Worm (Caenorhabditis elegans) whole organism, young adult: ENCODE results near the gene prp-18.

ENCODE experiments used
- B0035.1 ChIP-seq: sonication (generic microtip); optimal IDR thresholded peaks from 2 replicates; lab custom pipeline; 2016; ENCODE audit warnings: missing genetic modification characterization, mild to moderate bottlenecking, missing compliant biosample characterization, missing genotype, missing genetic modification reagents
- B0261.1 ChIP-seq: sonication (generic microtip); optimal IDR thresholded peaks from 2 replicates; lab custom pipeline; 2016; ENCODE audit warnings: mild to moderate bottlenecking, missing genetic modification characterization, moderate library complexity, missing compliant biosample characterization
- C06A6.2 ChIP-seq: fragments of 200-800 bp; sonication (Bioruptor generic); conservative IDR thresholded peaks from 2 replicates; pipeline ENCODE4 v1.3.6; 2022; ENCODE audit warnings: missing genetic modification characterization, missing compliant biosample characterization
- F22D6.2 ChIP-seq: sonication (generic microtip); optimal IDR thresholded peaks from 2 replicates; lab custom pipeline; 2016; ENCODE audit warnings: mild to moderate bottlenecking, missing genetic modification characterization, missing compliant biosample characterization
- F33H1.4 ChIP-seq: fragments of 200-800 bp; sonication (Bioruptor generic); IDR thresholded peaks from 2 replicates; pipeline ENCODE4 v1.3.6; 2022; ENCODE audit warnings: missing genetic modification reagents, missing genetic modification characterization, missing compliant biosample characterization
- F39B2.1 ChIP-seq: fragments of 200-800 bp; sonication (Bioruptor generic); IDR thresholded peaks from 2 replicates; pipeline ENCODE4 v1.3.6; 2022; ENCODE audit warnings: missing genetic modification reagents, missing genetic modification characterization, missing compliant biosample characterization
- F52B5.7 ChIP-seq: sonication (generic microtip); optimal IDR thresholded peaks from 2 replicates; lab custom pipeline; 2016; ENCODE audit warnings: mild to moderate bottlenecking, missing genetic modification characterization, missing compliant biosample characterization
- K11D2.4 ChIP-seq: fragments of 200-800 bp; sonication (Bioruptor generic); IDR thresholded peaks from 2 replicates; pipeline ENCODE4 v1.3.6; 2022; ENCODE audit warnings: missing genetic modification reagents, missing genetic modification characterization, missing compliant biosample characterization
- K12H6.12 ChIP-seq: fragments of 200-800 bp; sonication (Bioruptor generic); optimal IDR thresholded peaks from 2 replicates; lab custom pipeline; 2018; ENCODE audit warnings: mild to moderate bottlenecking, missing genetic modification characterization, missing compliant biosample characterization
- T26A5.8 ChIP-seq: sonication (generic microtip); optimal IDR thresholded peaks from 2 replicates; lab custom pipeline; 2016; ENCODE audit warnings: missing genetic modification characterization, missing compliant biosample characterization
- Y53G8AR.9 ChIP-seq: fragments of 200-800 bp; sonication (Bioruptor generic); conservative IDR thresholded peaks from 2 replicates; pipeline ENCODE4 v1.3.6; 2022; ENCODE audit warnings: missing genetic modification reagents, missing genetic modification characterization, missing compliant biosample characterization
- Y95B8A.8 ChIP-seq: fragments of 200-800 bp; sonication (Bioruptor generic); IDR thresholded peaks from 2 replicates; pipeline ENCODE4 v1.3.6; 2022; ENCODE audit warnings: missing genetic modification reagents, missing genetic modification characterization, missing compliant biosample characterization
- ZK185.1 ChIP-seq: sonication (generic microtip); optimal IDR thresholded peaks from 2 replicates; lab custom pipeline; 2016; ENCODE audit warnings: mild to moderate bottlenecking, missing genetic modification characterization, missing compliant biosample characterization; ENCODE audit not compliant: poor library complexity, severe bottlenecking
- aptf-2 ChIP-seq: fragments of 200-800 bp; sonication (Bioruptor generic); conservative IDR thresholded peaks from 2 replicates; pipeline ENCODE4 v1.3.6; 2022; ENCODE audit warnings: missing genetic modification reagents, missing genetic modification characterization, missing compliant biosample characterization
- aptf-3 ChIP-seq: fragments of 200-800 bp; sonication (Bioruptor generic); IDR thresholded peaks from 2 replicates; pipeline ENCODE4 v1.3.6; 2022; ENCODE audit warnings: missing genetic modification characterization, missing compliant biosample characterization
- attf-5 ChIP-seq: fragments of 200-800 bp; sonication (Bioruptor generic); optimal IDR thresholded peaks from 2 replicates; lab custom pipeline; 2018; ENCODE audit warnings: mild to moderate bottlenecking, missing genetic modification characterization, missing compliant biosample characterization
- bed-2 ChIP-seq: fragments of 200-800 bp; sonication (Bioruptor generic); IDR thresholded peaks from 2 replicates; pipeline ENCODE4 v1.3.6; 2022; ENCODE audit warnings: missing genetic modification reagents, missing genetic modification characterization, missing compliant biosample characterization
- cebp-1 ChIP-seq, 2 experiments: fragments of 200-800 bp in 1 of 2; sonication (Bioruptor generic) in 1 of 2; sonication (generic microtip) in 1 of 2; IDR thresholded peaks in 1 of 2; optimal IDR thresholded peaks in 1 of 2; 2 replicates each; pipeline versions ENCODE4 v1.3.6 to Lab custom; 2017 to 2022; ENCODE audit warnings: missing compliant biosample characterization in 2 of 2, missing genetic modification characterization in 2 of 2, mild to moderate bottlenecking in 1 of 2, missing genetic modification reagents in 1 of 2, moderate library complexity in 1 of 2
- cebp-2 ChIP-seq: fragments of 200-800 bp; sonication (Bioruptor generic); IDR thresholded peaks from 2 replicates; pipeline ENCODE4 v1.3.6; 2022; ENCODE audit warnings: missing genetic modification characterization, missing compliant biosample characterization
- ceh-100 ChIP-seq: fragments of 200-800 bp; sonication (Bioruptor generic); IDR thresholded peaks from 2 replicates; pipeline ENCODE4 v1.3.6; 2022; ENCODE audit warnings: missing genetic modification reagents, missing genetic modification characterization, missing compliant biosample characterization
- ceh-40 ChIP-seq: fragments of 200-800 bp; sonication (Bioruptor generic); IDR thresholded peaks from 2 replicates; pipeline ENCODE4 v1.3.6; 2022; ENCODE audit warnings: missing genetic modification characterization, missing compliant biosample characterization
- ceh-58 ChIP-seq: fragments of 200-800 bp; sonication (Bioruptor generic); IDR thresholded peaks from 2 replicates; pipeline ENCODE4 v1.3.6; 2022; ENCODE audit warnings: missing genetic modification characterization, missing compliant biosample characterization
- chd-7 ChIP-seq: sonication (generic microtip); optimal IDR thresholded peaks from 2 replicates; lab custom pipeline; 2016; ENCODE audit warnings: mild to moderate bottlenecking, missing genetic modification characterization, moderate library complexity, missing compliant biosample characterization
- dox-1 ChIP-seq: fragments of 200-800 bp; sonication (Bioruptor generic); IDR thresholded peaks from 2 replicates; pipeline ENCODE4 v1.3.6; 2022; ENCODE audit warnings: missing genetic modification reagents, missing genetic modification characterization, missing compliant biosample characterization
- efl-1 ChIP-seq: fragments of 150-350 bp; optimal IDR thresholded peaks from 2 replicates; lab custom pipeline; 2014; ENCODE audit warnings: missing biosample characterization, missing genetic modification reagents, missing genetic modification characterization
- egl-18 ChIP-seq: fragments of 200-800 bp; sonication (Bioruptor generic); IDR thresholded peaks from 2 replicates; pipeline ENCODE4 v1.3.6; 2022; ENCODE audit warnings: missing genetic modification reagents, missing genetic modification characterization, missing compliant biosample characterization
- ets-4 ChIP-seq: fragments of 200-800 bp; sonication (Bioruptor generic); optimal IDR thresholded peaks from 2 replicates; lab custom pipeline; 2018; ENCODE audit warnings: mild to moderate bottlenecking, missing genetic modification characterization, missing compliant biosample characterization
- hlh-26 ChIP-seq: fragments of 200-800 bp; sonication (Bioruptor generic); conservative IDR thresholded peaks from 2 replicates; pipeline ENCODE4 v1.3.6; 2022; ENCODE audit warnings: missing genetic modification reagents, missing genetic modification characterization, missing compliant biosample characterization
- hmg-1.2 ChIP-seq: fragments of 200-800 bp; sonication (Bioruptor generic); IDR thresholded peaks from 2 replicates; pipeline ENCODE4 v1.3.6; 2022; ENCODE audit warnings: missing genetic modification reagents, missing genetic modification characterization, missing compliant biosample characterization
- let-607 ChIP-seq, 2 experiments: fragments of 200-800 bp in 1 of 2; sonication (Bioruptor generic) in 1 of 2; sonication (generic microtip) in 1 of 2; optimal IDR thresholded peaks; 2 replicates each; lab custom pipeline; 2016 to 2018; ENCODE audit warnings: mild to moderate bottlenecking in 2 of 2, missing compliant biosample characterization in 2 of 2, missing genetic modification characterization in 2 of 2, moderate library complexity in 2 of 2, missing genotype in 1 of 2
- lin-40 ChIP-seq: sonication (generic microtip); optimal IDR thresholded peaks from 2 replicates; lab custom pipeline; 2016; ENCODE audit warnings: missing genetic modification characterization, mild to moderate bottlenecking, missing compliant biosample characterization, missing genotype, missing genetic modification reagents
- lir-1 ChIP-seq: fragments of 200-800 bp; sonication (Bioruptor generic); conservative IDR thresholded peaks from 2 replicates; pipeline ENCODE4 v1.3.6; 2022; ENCODE audit warnings: missing genetic modification reagents, missing genetic modification characterization, missing compliant biosample characterization
- madf-10 ChIP-seq: sonication (generic microtip); optimal IDR thresholded peaks from 2 replicates; lab custom pipeline; 2016; ENCODE audit warnings: mild to moderate bottlenecking, missing genetic modification characterization, missing compliant biosample characterization
- madf-6 ChIP-seq: fragments of 200-800 bp; sonication (Bioruptor generic); IDR thresholded peaks from 2 replicates; pipeline ENCODE4 v1.3.6; 2022; ENCODE audit warnings: missing genetic modification reagents, missing genetic modification characterization, missing compliant biosample characterization
- madf-8 ChIP-seq: fragments of 200-800 bp; sonication (Bioruptor generic); conservative IDR thresholded peaks from 2 replicates; pipeline ENCODE4 v1.3.6; 2022; ENCODE audit warnings: missing genetic modification reagents, missing genetic modification characterization, missing compliant biosample characterization
- mcd-1 ChIP-seq: fragments of 200-800 bp; sonication (Bioruptor generic); IDR thresholded peaks from 2 replicates; pipeline ENCODE4 v1.3.6; 2022; ENCODE audit warnings: missing genetic modification reagents, missing genetic modification characterization, missing compliant biosample characterization
- nfya-1 ChIP-seq: sonication (generic microtip); optimal IDR thresholded peaks from 2 replicates; lab custom pipeline; 2017; ENCODE audit warnings: antibody characterized with exemption, missing compliant biosample characterization, missing genetic modification characterization, borderline replicate concordance; ENCODE audit not compliant: insufficient read depth
- nhr-80 ChIP-seq: sonication (generic microtip); optimal IDR thresholded peaks from 2 replicates; lab custom pipeline; 2016; ENCODE audit warnings: missing genetic modification characterization, missing compliant biosample characterization
- nhr-90 ChIP-seq: sonication (generic microtip); optimal IDR thresholded peaks from 2 replicates; lab custom pipeline; 2016; ENCODE audit warnings: missing genotype, mild to moderate bottlenecking, missing genetic modification characterization, missing compliant biosample characterization
- sea-2 ChIP-seq: fragments of 200-800 bp; sonication (Bioruptor generic); IDR thresholded peaks from 2 replicates; pipeline ENCODE4 v1.3.6; 2022; ENCODE audit warnings: missing genetic modification characterization, missing compliant biosample characterization
- snpc-1.1 ChIP-seq: sonication (generic microtip); optimal IDR thresholded peaks from 2 replicates; lab custom pipeline; 2017; ENCODE audit warnings: missing genetic modification characterization, mild to moderate bottlenecking, missing compliant biosample characterization, antibody characterized with exemption, moderate library complexity, missing genotype, missing genetic modification reagents; ENCODE audit not compliant: insufficient read depth
- sptf-2 ChIP-seq: fragments of 200-800 bp; sonication (Bioruptor generic); optimal IDR thresholded peaks from 2 replicates; lab custom pipeline; 2018; ENCODE audit warnings: mild to moderate bottlenecking, missing genetic modification characterization, missing compliant biosample characterization
- tbx-9 ChIP-seq: sonication (generic microtip); optimal IDR thresholded peaks from 2 replicates; lab custom pipeline; 2016; ENCODE audit warnings: borderline replicate concordance, missing genetic modification characterization, inconsistent platforms, missing compliant biosample characterization
- zim-3 ChIP-seq: sonication (generic microtip); optimal IDR thresholded peaks from 2 replicates; lab custom pipeline; 2017; ENCODE audit warnings: mild to moderate bottlenecking, missing genetic modification characterization, moderate library complexity, missing compliant biosample characterization
- ztf-22 ChIP-seq: fragments of 200-800 bp; sonication (Bioruptor generic); optimal IDR thresholded peaks from 2 replicates; lab custom pipeline; 2018; ENCODE audit warnings: mild to moderate bottlenecking, missing genetic modification characterization, moderate library complexity, missing compliant biosample characterization
- ztf-26 ChIP-seq: sonication (generic microtip); optimal IDR thresholded peaks from 2 replicates; lab custom pipeline; 2017; ENCODE audit warnings: missing genetic modification characterization, missing compliant biosample characterization

The prp-18 gene

ce11 chrIV:9875646-9876045 is 8.5 kb downstream of the prp-18 start (continued):
- TF ChIP-seq zim-3 (tag; lab: Kevin White, UChicago) (no peak), F33H1.4 (GFP tag; lab: Robert Waterston, UW) (no peak), efl-1 (GFP tag; lab: Kevin White, UChicago) (no peak), ceh-40 (no peak), nhr-80 (tag; lab: Kevin White, UChicago) (peak; percentile 89), F22D6.2 (tag; lab: Kevin White, UChicago) (no peak), lir-1 (GFP tag; lab: Robert Waterston, UW) (no peak), sptf-2 (GFP tag; lab: Kevin White, UChicago) (no peak), Y95B8A.8 (GFP tag; lab: Robert Waterston, UW) (no peak), madf-8 (GFP tag; lab: Robert Waterston, UW) (no peak), mcd-1 (GFP tag; lab: Robert Waterston, UW) (no peak), chd-7 (tag; lab: Kevin White, UChicago) (no peak), F39B2.1 (GFP tag; lab: Robert Waterston, UW) (no peak)

- no peak for TF ChIP-seq ceh-100 (GFP tag; lab: Robert Waterston, UW)
- TF ChIP-seq K11D2.4 (GFP tag; lab: Robert Waterston, UW): no peak
- TF ChIP-seq F33H1.4 (GFP tag; lab: Robert Waterston, UW): no peak
- TF ChIP-seq cebp-1 (GFP tag; IDR thresholded peaks at IDR 0.05; lab: Robert Waterston, UW): no peak
- peak; percentile 61 for TF ChIP-seq cebp-1 (tag; optimal IDR thresholded peaks at IDR 0.05; lab: Kevin White, UChicago)
- no peak for TF ChIP-seq sptf-2 (GFP tag; lab: Kevin White, UChicago)
- TF ChIP-seq K12H6.12 (tag; lab: Kevin White, UChicago): no peak
- TF ChIP-seq attf-5: peak; percentile 51
- no peak for TF ChIP-seq let-607 (tag; optimal IDR thresholded peaks at IDR 0.05; lab: Kevin White, UChicago)
- TF ChIP-seq ztf-26: no peak
- TF ChIP-seq lin-40 (tag; lab: Kevin White, UChicago): peak; percentile 16
- TF ChIP-seq cebp-2 (GFP tag; lab: Robert Waterston, UW): no peak
- TF ChIP-seq nhr-90 (tag; lab: Kevin White, UChicago): no peak
- TF ChIP-seq dox-1 (GFP tag; lab: Robert Waterston, UW): 0 out of 2 replicates have a peak, but pooled peaks have one; percentile 21
- TF ChIP-seq ztf-22 (GFP tag; lab: Kevin White, UChicago): no peak
- no peak for TF ChIP-seq T26A5.8 (tag; lab: Kevin White, UChicago)
- no peak for TF ChIP-seq sea-2 (GFP tag; lab: Robert Waterston, UW)
- no peak for TF ChIP-seq tbx-9 (tag; lab: Kevin White, UChicago)
- TF ChIP-seq hlh-26 (GFP tag; lab: Robert Waterston, UW): no peak
- no peak for TF ChIP-seq aptf-3 (GFP tag; lab: Robert Waterston, UW)
- no peak for TF ChIP-seq snpc-1.1 (tag; lab: Kevin White, UChicago)
- TF ChIP-seq madf-10 (tag; lab: Kevin White, UChicago): peak; percentile 9
- TF ChIP-seq ceh-58 (GFP tag; lab: Robert Waterston, UW): no peak
- TF ChIP-seq madf-6 (GFP tag; lab: Robert Waterston, UW): no peak
- peak; percentile 80; the same call in 1 of the 2 replicates for TF ChIP-seq hmg-1.2 (GFP tag; lab: Robert Waterston, UW)
- no peak for TF ChIP-seq nfya-1 (tag; lab: Kevin White, UChicago)
- peak; percentile 53 for TF ChIP-seq nhr-80 (tag; lab: Kevin White, UChicago)
- no peak for TF ChIP-seq Y53G8AR.9 (GFP tag; lab: Robert Waterston, UW)
- peak; percentile 36 for TF ChIP-seq ZK185.1 (tag; lab: Kevin White, UChicago)
- no peak for TF ChIP-seq aptf-2 (GFP tag; lab: Robert Waterston, UW)
- TF ChIP-seq B0261.1: no peak
- TF ChIP-seq egl-18: no peak
- TF ChIP-seq bed-2 (GFP tag; lab: Robert Waterston, UW): no peak
- TF ChIP-seq ets-4 (GFP tag; lab: Kevin White, UChicago): no peak
- TF ChIP-seq F52B5.7 (tag; lab: Kevin White, UChicago): no peak
- TF ChIP-seq C06A6.2: no peak
- no peak for TF ChIP-seq B0035.1 (tag; lab: Kevin White, UChicago)
- 0 out of 2 replicates have a peak, but pooled peaks have one; percentile 35 for TF ChIP-seq mcd-1 (GFP tag; lab: Robert Waterston, UW)
Observed at ce11 chrIV:9873837-9874236, 10.3 kb downstream of the prp-18 start.
